Fruit fly (Drosophila melanogaster): ENCODE data around the gene out.

The out gene

dm6 chrX:19289318-19289970 lies 32.5 kb downstream of the out start (continued):
- TF ChIP-seq lab (GFP tag; optimal IDR thresholded peaks at IDR 0.05) (peak; percentile 90), pros (GFP tag; optimal IDR thresholded peaks at IDR 0.05) (no peak), gsb-n (tag; optimal IDR thresholded peaks at IDR 0.05) (peak; percentile 86), dmrt11E (tag; optimal IDR thresholded peaks at IDR 0.05) (peak; percentile 72), CG1024 (GFP tag; IDR thresholded peaks at IDR 0.05) (peak; percentile 90), CG7786 (GFP tag; optimal IDR thresholded peaks at IDR 0.05) (peak; percentile 76), CG8765 (GFP tag; IDR thresholded peaks at IDR 0.05) (peak; percentile 14; the same call in 1 of the 2 replicates), CG1647 (GFP tag; optimal IDR thresholded peaks at IDR 0.05) (peak; percentile 88), CG14860 (GFP tag; IDR thresholded peaks at IDR 0.05; ENCODE audit: partially characterized antibody) (no peak), CG2116 (GFP tag; optimal IDR thresholded peaks at IDR 0.05) (peak; percentile 46), CG1602 (GFP tag; optimal IDR thresholded peaks at IDR 0.05) (peak; percentile 82), Hmr (GFP tag; optimal IDR thresholded peaks at IDR 0.05) (peak; percentile 69), amos (GFP tag; IDR thresholded peaks at IDR 0.05; ENCODE audit: partially characterized antibody) (no peak), gcm2 (GFP tag; optimal IDR thresholded peaks at IDR 0.05) (peak; percentile 88), sna (GFP tag; IDR thresholded peaks at IDR 0.05; ENCODE audit: partially characterized antibody) (no peak), Fer3 (tag; optimal IDR thresholded peaks at IDR 0.05) (peak; percentile 81), CG10274 (GFP tag; optimal IDR thresholded peaks at IDR 0.05) (peak; percentile 57), Opbp (GFP tag; IDR thresholded peaks at IDR 0.05; ENCODE audit: partially characterized antibody) (no peak), CG3281 (GFP tag; optimal IDR thresholded peaks at IDR 0.05) (peak; percentile 72), fd64A (GFP tag; optimal IDR thresholded peaks at IDR 0.05) (peak; percentile 84), HLH4C (GFP tag; IDR thresholded peaks at IDR 0.05; ENCODE audit: partially characterized antibody) (no peak), org-1 (GFP tag; optimal IDR thresholded peaks at IDR 0.05) (peak; percentile 81), D19B (GFP tag; optimal IDR thresholded peaks at IDR 0.05) (peak; percentile 43), Atf3 (GFP tag; optimal IDR thresholded peaks at IDR 0.05) (peak; percentile 72), corto (GFP tag; optimal IDR thresholded peaks at IDR 0.05) (peak; percentile 95), Xbp1 (GFP tag; optimal IDR thresholded peaks at IDR 0.05) (peak; percentile 93), Adf1 (GFP tag; IDR thresholded peaks at IDR 0.05) (peak; percentile 12; the same call in 1 of the 2 replicates), Ptx1 (GFP tag; IDR thresholded peaks at IDR 0.05) (peak; percentile 94), pzg (GFP tag; optimal IDR thresholded peaks at IDR 0.05) (no peak), Trl (optimal IDR thresholded peaks at IDR 0.05) (no peak), Trl (GFP tag; optimal IDR thresholded peaks at IDR 0.05) (peak; percentile 80), CG15269 (tag; optimal IDR thresholded peaks at IDR 0.05) (peak; percentile 92), CG17186 (GFP tag; optimal IDR thresholded peaks at IDR 0.05) (peak; percentile 69), CG31441 (GFP tag; IDR thresholded peaks at IDR 0.05) (peak; percentile 91), Nf-YB (GFP tag; optimal IDR thresholded peaks at IDR 0.05) (peak; percentile 70), hkb (optimal IDR thresholded peaks at IDR 0.05) (no peak), hkb (GFP tag; IDR thresholded peaks at IDR 0.05) (peak; percentile 95), yki (optimal IDR thresholded peaks at IDR 0.05) (no peak), sr (GFP tag; IDR thresholded peaks at IDR 0.05) (peak; percentile 88), CG30020 (tag; optimal IDR thresholded peaks at IDR 0.05) (peak; percentile 36), ap (GFP tag; IDR thresholded peaks at IDR 0.05) (peak; percentile 92), Jarid2 (GFP tag; optimal IDR thresholded peaks at IDR 0.05) (peak; percentile 43), Spps (tag; optimal IDR thresholded peaks at IDR 0.05) (peak; percentile 68), ERR (GFP tag; optimal IDR thresholded peaks at IDR 0.05) (peak; percentile 70), CG10321 (GFP tag; IDR thresholded peaks at IDR 0.05) (no peak), toy (GFP tag; IDR thresholded peaks at IDR 0.05) (peak; percentile 49; the same call in 1 of the 2 replicates), sd (tag; optimal IDR thresholded peaks at IDR 0.05) (peak; percentile 68), NFAT (GFP tag; IDR thresholded peaks at IDR 0.05) (peak; percentile 79), CG2678 (tag; optimal IDR thresholded peaks at IDR 0.05) (peak; percentile 91), cad (GFP tag; optimal IDR thresholded peaks at IDR 0.05) (no peak)

Measured in whole organism, embryonic.